Fruit fly (Drosophila melanogaster): ENCODE measurements around the gene Rbp.

DNA sequence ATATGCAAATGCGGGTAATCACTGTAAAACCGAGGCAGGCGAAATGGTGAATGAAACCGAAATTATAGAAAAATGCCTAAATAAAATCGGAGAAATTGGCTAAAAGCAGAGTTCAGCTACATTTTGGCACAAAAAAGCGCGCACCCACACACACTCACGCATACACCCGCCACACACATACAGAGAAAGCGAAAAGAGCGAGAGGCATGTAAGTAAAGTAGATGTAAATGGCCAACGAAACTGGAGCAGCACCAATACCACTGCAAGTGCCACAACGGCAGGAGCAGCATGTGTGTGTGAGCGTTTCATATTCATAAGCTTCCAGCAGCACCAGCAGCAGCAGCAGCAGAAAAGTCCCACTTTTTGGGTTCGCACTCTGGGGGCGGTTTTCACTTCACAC is 1.0 kb downstream of the Rbp start:
- no peak for TF ChIP-seq CG8478 (optimal IDR thresholded peaks at IDR 0.05)
- no peak for TF ChIP-seq CTCF (optimal IDR thresholded peaks at IDR 0.05)
